Worm (Caenorhabditis elegans) whole organism, L3 larva: ENCODE measurements around the gene slcr-46.1.

Experiments used
- ama-1 ChIP-seq: fragments of 150-350 bp; optimal IDR thresholded peaks from 2 replicates; lab custom pipeline; 2018
- ceh-28 ChIP-seq: fragments of 150-350 bp; optimal IDR thresholded peaks from 2 replicates; lab custom pipeline; 2014; ENCODE audit warnings: missing biosample characterization, missing genetic modification reagents, missing genetic modification characterization
- ceh-82 ChIP-seq: fragments of 150-350 bp; optimal IDR thresholded peaks from 2 replicates; lab custom pipeline; 2014; ENCODE audit warnings: missing biosample characterization, missing genetic modification characterization
- egl-5 ChIP-seq: fragments of 150-350 bp; optimal IDR thresholded peaks from 2 replicates; lab custom pipeline; 2017; ENCODE audit warnings: missing biosample characterization, missing genetic modification reagents, missing genetic modification characterization, inconsistent platforms
- elt-1 ChIP-seq: fragments of 150-350 bp; optimal IDR thresholded peaks from 2 replicates; lab custom pipeline; 2014; ENCODE audit warnings: missing biosample characterization, missing genetic modification characterization
- elt-2 ChIP-seq: sonication (generic microtip); optimal IDR thresholded peaks from 2 replicates; lab custom pipeline; 2016; ENCODE audit warnings: missing genetic modification reagents, mild to moderate bottlenecking, missing genetic modification characterization, missing compliant biosample characterization
- fos-1 ChIP-seq: fragments of 150-350 bp; optimal IDR thresholded peaks from 2 replicates; lab custom pipeline; 2014; ENCODE audit warnings: missing biosample characterization, missing genetic modification characterization
- hmg-11 ChIP-seq: sonication (generic microtip); optimal IDR thresholded peaks from 2 replicates; lab custom pipeline; 2016; ENCODE audit warnings: missing genetic modification characterization, missing compliant biosample characterization
- jun-1 ChIP-seq: fragments of 150-350 bp; optimal IDR thresholded peaks from 2 replicates; lab custom pipeline; 2014; ENCODE audit warnings: missing biosample characterization, missing genetic modification reagents, missing genetic modification characterization
- lin-15B ChIP-seq: fragments of 150-350 bp; optimal IDR thresholded peaks from 2 replicates; lab custom pipeline; 2014; ENCODE audit warnings: missing biosample characterization, missing genetic modification characterization
- lin-39 ChIP-seq: fragments of 150-350 bp; optimal IDR thresholded peaks from 2 replicates; lab custom pipeline; 2018; ENCODE audit warnings: missing biosample characterization, missing genetic modification reagents, missing genetic modification characterization
- lsy-12 ChIP-seq: sonication (generic microtip); optimal IDR thresholded peaks from 2 replicates; lab custom pipeline; 2016; ENCODE audit warnings: mild to moderate bottlenecking, missing genetic modification characterization, missing compliant biosample characterization
- mml-1 ChIP-seq: fragments of 150-350 bp; sonication (generic microtip); optimal IDR thresholded peaks from 3 replicates; lab custom pipeline; 2014; ENCODE audit warnings: missing biosample characterization, missing genetic modification characterization
- nfya-1 ChIP-seq: sonication (generic microtip); optimal IDR thresholded peaks from 2 replicates; lab custom pipeline; 2017; ENCODE audit warnings: missing genetic modification characterization, mild to moderate bottlenecking, missing compliant biosample characterization, antibody characterized with exemption, moderate library complexity; ENCODE audit not compliant: insufficient read depth
- nhr-12 ChIP-seq: fragments of 150-350 bp; optimal IDR thresholded peaks from 2 replicates; lab custom pipeline; 2014; ENCODE audit warnings: missing biosample characterization, missing genetic modification characterization
- nhr-23 ChIP-seq: fragments of 150-350 bp; optimal IDR thresholded peaks from 2 replicates; lab custom pipeline; 2014; ENCODE audit warnings: missing biosample characterization, missing genetic modification reagents, missing genetic modification characterization
- nhr-25 ChIP-seq: sonication (generic microtip); optimal IDR thresholded peaks from 2 replicates; lab custom pipeline; 2017; ENCODE audit warnings: missing biosample characterization, missing genetic modification characterization
- nhr-28 ChIP-seq: fragments of 150-350 bp; optimal IDR thresholded peaks from 2 replicates; lab custom pipeline; 2014; ENCODE audit warnings: missing biosample characterization, missing genetic modification characterization
- nhr-43 ChIP-seq: sonication (generic microtip); optimal IDR thresholded peaks from 2 replicates; lab custom pipeline; 2016; ENCODE audit warnings: mild to moderate bottlenecking, missing genetic modification characterization, missing compliant biosample characterization; ENCODE audit not compliant: poor library complexity, severe bottlenecking
- nhr-67 ChIP-seq: fragments of 150-350 bp; optimal IDR thresholded peaks from 2 replicates; lab custom pipeline; 2014; ENCODE audit warnings: missing biosample characterization, missing genetic modification characterization
- pha-4 ChIP-seq: fragments of 150-350 bp; optimal IDR thresholded peaks from 2 replicates; lab custom pipeline; 2014; ENCODE audit warnings: missing biosample characterization, missing genetic modification reagents, missing genetic modification characterization
- pqm-1 ChIP-seq: fragments of 150-350 bp; optimal IDR thresholded peaks from 2 replicates; lab custom pipeline; 2017; ENCODE audit warnings: missing biosample characterization, missing genetic modification characterization, inconsistent platforms
- sea-2 ChIP-seq: fragments of 150-350 bp; sonication (generic microtip); optimal IDR thresholded peaks from 4 replicates; lab custom pipeline; 2014; ENCODE audit warnings: missing biosample characterization, missing genetic modification reagents, missing genetic modification characterization
- tbx-2 ChIP-seq: sonication (generic microtip); optimal IDR thresholded peaks from 2 replicates; lab custom pipeline; 2016; ENCODE audit warnings: mild to moderate bottlenecking, missing genetic modification characterization, missing compliant biosample characterization
- zag-1 ChIP-seq: fragments of 150-350 bp; optimal IDR thresholded peaks from 2 replicates; lab custom pipeline; 2014; ENCODE audit warnings: missing biosample characterization, missing genetic modification characterization
- ztf-11 ChIP-seq: fragments of 150-350 bp; optimal IDR thresholded peaks from 2 replicates; lab custom pipeline; 2014; ENCODE audit warnings: missing biosample characterization, missing genetic modification characterization

slcr-46.1 gene

DNA sequence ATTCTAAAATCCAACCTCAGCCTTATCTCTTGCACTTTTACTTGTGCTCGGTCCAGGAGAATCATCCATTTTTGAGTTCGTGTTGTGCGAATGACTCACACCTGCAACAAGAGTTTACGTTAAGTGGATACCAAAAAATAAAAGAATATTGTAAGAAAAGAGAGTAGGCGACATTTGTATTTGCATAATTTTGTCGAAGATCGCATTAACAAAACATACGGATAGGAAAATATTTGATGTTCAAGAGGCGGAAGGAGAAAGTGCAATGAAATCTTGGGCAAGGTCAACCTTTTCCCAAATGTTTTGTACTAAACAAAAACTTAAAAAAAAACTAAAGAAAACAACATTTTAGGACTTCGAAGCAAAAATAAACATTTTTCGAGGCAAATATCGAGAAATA, 26.3 kb upstream of the slcr-46.1 start, which contains the start of gene spat-3:
TSS of gene spat-3 (minus strand) at position 101 of the 400 bp plus-strand sequence.
- TF ChIP-seq nhr-12 (tag; lab: Kevin White, UChicago) = no peak

DNA sequence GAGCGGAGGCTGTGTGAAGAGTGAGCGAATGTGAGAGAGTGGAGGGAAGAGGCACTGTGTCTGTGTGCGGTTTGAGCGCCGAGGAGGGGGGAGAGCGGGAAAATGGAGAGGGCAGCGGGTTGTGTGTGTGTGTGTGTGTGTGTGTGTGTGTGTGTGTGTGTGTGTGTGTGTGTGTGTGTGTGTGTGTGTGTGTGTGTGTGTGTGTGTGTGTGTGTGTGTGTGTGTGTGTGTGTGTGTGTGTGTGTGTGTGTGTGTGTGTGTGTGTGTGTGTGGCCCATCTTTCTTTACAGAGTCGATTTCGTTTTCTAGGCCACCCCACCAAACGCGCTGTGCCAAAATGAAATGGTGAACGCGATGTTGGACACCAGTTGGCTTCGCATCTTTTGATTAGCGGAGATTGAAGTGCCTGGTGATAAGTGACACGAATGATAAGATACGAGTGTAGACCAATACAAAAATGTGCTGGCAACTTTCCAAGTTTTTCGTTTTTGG, 25.7 kb upstream of the slcr-46.1 start:
- peak; percentile 42 for TF ChIP-seq lin-15B (tag; lab: Kevin White, UChicago)
- TF ChIP-seq tbx-2 (tag; lab: Kevin White, UChicago) = peak; percentile 14
- TF ChIP-seq hmg-11 = peak; percentile 72
- peak; percentile 93 for TF ChIP-seq elt-2 (tag; lab: Kevin White, UChicago)
- peak; percentile 41 for TF ChIP-seq zag-1 (tag; lab: Kevin White, UChicago)
- peak; percentile 77 for TF ChIP-seq lin-39 (tag; lab: Kevin White, UChicago)
- TF ChIP-seq nhr-43 (tag; lab: Kevin White, UChicago) = peak; percentile 80
- TF ChIP-seq jun-1 = peak; percentile 70
- peak; percentile 12 for TF ChIP-seq elt-1
- peak; percentile 8 for TF ChIP-seq nhr-23
- peak; percentile 53 for TF ChIP-seq nfya-1 (tag; lab: Kevin White, UChicago)
- TF ChIP-seq pqm-1 (tag; lab: Kevin White, UChicago) = peak; percentile 5
- peak; percentile 95 for TF ChIP-seq lsy-12 (tag; lab: Kevin White, UChicago)
- peak; percentile 34 for TF ChIP-seq pha-4 (tag; lab: Kevin White, UChicago)
- TF ChIP-seq nhr-25 = peak; percentile 86

DNA sequence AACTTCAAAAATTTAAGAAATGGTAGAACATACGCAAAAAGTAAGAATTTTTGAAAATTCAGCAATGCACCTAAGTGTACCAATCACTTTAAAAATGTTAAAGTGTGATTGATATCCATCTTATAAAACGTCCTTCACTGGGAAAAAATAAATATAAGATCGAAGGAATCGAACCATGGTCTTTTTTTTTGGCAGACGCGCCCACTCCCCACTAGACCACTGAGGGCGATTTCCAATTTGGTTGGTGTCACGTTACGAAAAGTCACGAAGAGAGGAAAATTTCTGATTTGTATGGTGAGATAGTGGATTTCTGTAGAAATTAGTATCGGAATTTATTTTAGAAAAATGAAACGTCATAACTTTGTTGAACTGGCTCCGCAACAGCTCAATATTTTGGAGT, 24.9 kb upstream of the slcr-46.1 start:
- TF ChIP-seq fos-1 (tag; lab: Kevin White, UChicago) = no peak
- TF ChIP-seq, all 47 proteins: peak for 0

DNA sequence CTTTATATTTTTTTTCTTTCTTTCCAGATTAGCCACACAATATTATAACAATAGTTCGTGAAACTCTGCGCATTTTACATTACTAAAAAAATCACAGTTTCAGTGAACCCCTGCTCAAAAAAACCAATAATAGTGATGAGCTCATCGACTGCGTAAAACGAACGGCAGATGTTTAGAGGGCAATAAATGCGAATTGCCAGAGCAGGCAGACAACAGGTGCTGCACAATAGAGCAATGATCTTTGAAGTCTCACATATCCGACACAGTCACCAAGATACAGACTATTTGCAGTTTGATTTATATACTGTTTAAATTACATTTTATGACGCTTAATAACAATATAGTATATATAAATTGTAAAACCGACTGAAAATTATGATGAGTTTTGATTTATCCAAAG, 22.5 kb upstream of the slcr-46.1 start:
- TF ChIP-seq egl-5 (tag; lab: Kevin White, UChicago) (peak; percentile 23), ztf-11 (tag; lab: Kevin White, UChicago) (no peak), nhr-67 (tag; lab: Kevin White, UChicago) (no peak), ceh-82 (tag; lab: Kevin White, UChicago) (no peak)
- TF ChIP-seq, all 47 proteins: peak for 1

DNA sequence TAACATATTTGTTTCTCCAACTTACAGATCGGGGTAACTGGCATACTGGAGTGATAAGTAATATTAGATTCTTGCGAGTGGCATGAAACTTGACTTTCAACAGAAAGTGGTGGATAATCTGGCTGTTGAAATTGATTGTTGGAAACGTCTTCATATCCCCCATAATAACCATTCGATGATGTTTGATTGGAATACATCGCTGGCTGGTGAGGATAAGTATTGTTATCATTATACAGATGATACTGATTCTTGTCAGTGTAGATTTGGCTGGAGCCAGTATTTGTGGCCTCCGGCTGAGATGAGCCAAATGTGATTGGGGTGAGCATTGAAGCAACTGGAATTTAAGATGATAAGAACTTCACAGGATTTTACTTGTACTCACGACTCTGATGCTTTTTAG, 17.1 kb upstream of the slcr-46.1 start:
- no peak for TF ChIP-seq mml-1 (tag; lab: Kevin White, UChicago)
- TF ChIP-seq nhr-25 = no peak
- no peak for TF ChIP-seq nhr-28

DNA sequence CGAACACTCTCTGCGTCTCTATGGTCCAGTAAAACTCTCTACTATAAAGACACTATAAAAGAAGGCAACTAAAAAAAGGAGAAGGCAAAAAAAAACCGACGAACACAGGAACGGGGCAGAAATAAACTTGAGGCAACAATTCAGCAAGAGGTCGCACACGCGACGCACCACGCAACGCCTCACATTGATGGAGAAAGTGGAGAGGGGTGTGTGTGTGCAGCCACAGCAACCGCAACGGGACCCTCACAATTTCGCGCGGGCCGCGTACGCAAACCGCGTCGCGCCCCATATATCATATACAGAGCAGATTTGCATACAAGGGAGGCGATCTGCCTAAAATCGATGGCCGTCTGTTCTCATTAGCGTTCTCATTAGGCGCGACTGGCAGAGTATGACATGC, 15.3 kb upstream of the slcr-46.1 start:
- TF ChIP-seq ztf-11 (tag; lab: Kevin White, UChicago) (no peak), hmg-11 (peak; percentile 46), ama-1 (peak; percentile 0), nfya-1 (tag; lab: Kevin White, UChicago) (peak; percentile 27), ceh-28 (tag; lab: Kevin White, UChicago) (peak; percentile 13), lin-39 (tag; lab: Kevin White, UChicago) (peak; percentile 89), pha-4 (tag; lab: Kevin White, UChicago) (peak; percentile 17), lin-15B (tag; lab: Kevin White, UChicago) (peak; percentile 39), zag-1 (tag; lab: Kevin White, UChicago) (no peak), egl-5 (tag; lab: Kevin White, UChicago) (peak; percentile 10)
- TF ChIP-seq, all 47 proteins: peak for 8

DNA sequence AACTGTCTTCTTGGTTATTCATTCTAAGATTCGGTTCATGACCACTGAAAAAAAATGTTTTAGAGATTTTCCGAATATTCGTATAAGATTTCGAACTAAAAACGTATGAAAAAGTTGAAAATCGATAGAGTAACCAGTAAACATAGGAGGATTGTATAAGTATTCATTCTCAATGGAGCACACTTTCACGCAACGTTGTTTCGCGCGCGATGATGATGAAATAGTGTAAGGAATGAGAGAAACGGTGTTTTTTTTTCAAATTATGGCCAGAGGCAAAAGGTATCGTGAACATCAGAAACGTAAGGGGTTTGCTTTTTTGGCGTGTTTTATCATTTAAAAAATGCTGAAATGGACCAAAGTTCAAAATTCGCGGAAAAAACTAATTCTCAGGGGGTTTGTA, 12.6 kb upstream of the slcr-46.1 start, which contains the start of gene pqn-65:
TSS of gene pqn-65 (minus strand) at position 54 of the 400 bp plus-strand sequence.
- TF ChIP-seq lin-39 (tag; lab: Kevin White, UChicago) (no peak), nhr-25 (peak; percentile 36), lin-15B (tag; lab: Kevin White, UChicago) (peak; percentile 25), pha-4 (tag; lab: Kevin White, UChicago) (peak; percentile 73), nfya-1 (tag; lab: Kevin White, UChicago) (peak; percentile 39), sea-2 (GFP tag; lab: Kevin White, UChicago) (no peak), egl-5 (tag; lab: Kevin White, UChicago) (peak; percentile 38), ceh-28 (tag; lab: Kevin White, UChicago) (peak; percentile 19), elt-2 (tag; lab: Kevin White, UChicago) (peak; percentile 12), pqm-1 (tag; lab: Kevin White, UChicago) (no peak)
